Fruit fly (Drosophila melanogaster) whole organism, wandering third instar larva: ENCODE data around the gene RagA-B.

Experiments used
- Abd-B ChIP-seq: fragments of >200 bp; optimal IDR thresholded peaks from 2 replicates; lab custom pipeline; 2017; ENCODE audit warnings: missing biosample characterization, missing genetic modification characterization
- CG9705 ChIP-seq: fragments of 200-800 bp; sonication (Bioruptor generic); optimal IDR thresholded peaks from 2 replicates; lab custom pipeline; 2018; ENCODE audit warnings: missing biosample characterization, mild to moderate bottlenecking, missing genetic modification characterization
- Dfd ChIP-seq: fragments of >200 bp; optimal IDR thresholded peaks from 2 replicates; lab custom pipeline; 2017; ENCODE audit warnings: missing biosample characterization, missing genetic modification characterization
- Dif ChIP-seq: fragments of 200-275, 200-300 bp; sonication (Bioruptor generic); optimal IDR thresholded peaks from 2 replicates; lab custom pipeline; 2018; ENCODE audit warnings: missing biosample characterization, missing genetic modification characterization; ENCODE audit not compliant: partially characterized antibody
- Hr83 ChIP-seq: fragments of 200-300 bp; sonication (Bioruptor generic); optimal IDR thresholded peaks from 2 replicates; lab custom pipeline; 2016; ENCODE audit warnings: missing biosample characterization, mild to moderate bottlenecking, missing genetic modification characterization, moderate library complexity; ENCODE audit not compliant: poor library complexity, severe bottlenecking
- Jra ChIP-seq: sonication (Bioruptor generic); optimal IDR thresholded peaks from 2 replicates; lab custom pipeline; 2016; ENCODE audit warnings: missing biosample characterization, missing genetic modification characterization
- Mio ChIP-seq: sonication (Bioruptor generic); optimal IDR thresholded peaks from 2 replicates; lab custom pipeline; 2016; ENCODE audit warnings: missing biosample characterization, missing genetic modification characterization
- Myc ChIP-seq: fragments of >200 bp; optimal IDR thresholded peaks from 2 replicates; lab custom pipeline; 2017
- N ChIP-seq: fragments of >200 bp; optimal IDR thresholded peaks from 2 replicates; lab custom pipeline; 2018; ENCODE audit warnings: missing biosample characterization, missing external identifiers, missing genetic modification characterization
- OdsH ChIP-seq: fragments of 200-800 bp; sonication (Bioruptor generic); optimal IDR thresholded peaks from 2 replicates; lab custom pipeline; 2016; ENCODE audit warnings: missing biosample characterization, mild to moderate bottlenecking, missing genetic modification characterization
- Rel ChIP-seq, 2 experiments: fragments of 200-800 bp; sonication (Bioruptor generic) in 1 of 2; optimal IDR thresholded peaks; 2 replicates in 1 of 2; 3 replicates in 1 of 2; lab custom pipeline; 2016 to 2019; ENCODE audit warnings: mild to moderate bottlenecking in 2 of 2, missing biosample characterization in 2 of 2, missing genetic modification characterization in 2 of 2, moderate library complexity in 1 of 2
- Sp1 ChIP-seq: fragments of 200-800 bp; sonication (Bioruptor generic); optimal IDR thresholded peaks from 3 replicates; lab custom pipeline; 2019; ENCODE audit warnings: missing biosample characterization, mild to moderate bottlenecking, missing genetic modification characterization, moderate library complexity
- Vsx2 ChIP-seq: fragments of 200-300, 225-300 bp; sonication (Bioruptor generic); optimal IDR thresholded peaks from 2 replicates; lab custom pipeline; 2018; ENCODE audit warnings: missing biosample characterization, missing genetic modification characterization; ENCODE audit not compliant: partially characterized antibody
- br ChIP-seq: fragments of 200-800 bp; sonication (Bioruptor generic); optimal IDR thresholded peaks from 2 replicates; lab custom pipeline; 2016; ENCODE audit warnings: missing biosample characterization, missing genetic modification characterization
- dl ChIP-seq, 2 experiments: fragments of 175-275, 200-275 bp in 1 of 2; fragments of 200-275 bp in 1 of 2; sonication (Bioruptor generic); optimal IDR thresholded peaks; lab custom pipeline; 2018; ENCODE audit warnings: mild to moderate bottlenecking in 2 of 2, missing biosample characterization in 2 of 2, missing genetic modification characterization in 2 of 2, moderate library complexity in 2 of 2; ENCODE audit not compliant: partially characterized antibody in 2 of 2, insufficient read depth in 1 of 2
- dmrt93B ChIP-seq: fragments of 200-800 bp; sonication (Bioruptor generic); optimal IDR thresholded peaks from 2 replicates; lab custom pipeline; 2018; ENCODE audit warnings: missing biosample characterization, mild to moderate bottlenecking, missing genetic modification characterization
- dsf ChIP-seq: sonication (Bioruptor generic); optimal IDR thresholded peaks from 2 replicates; lab custom pipeline; 2016; ENCODE audit warnings: missing biosample characterization, missing genetic modification characterization, borderline replicate concordance
- ey ChIP-seq: fragments of 200-800 bp; sonication (Bioruptor generic); optimal IDR thresholded peaks from 2 replicates; lab custom pipeline; 2016; ENCODE audit warnings: missing biosample characterization, missing genetic modification characterization
- foxo ChIP-seq, 2 experiments: fragments of 200-800 bp; sonication (Bioruptor generic); optimal IDR thresholded peaks; 2 replicates in 1 of 2; 3 replicates in 1 of 2; lab custom pipeline; 2016 to 2017; ENCODE audit warnings: missing biosample characterization in 2 of 2, missing genetic modification characterization in 2 of 2
- fru ChIP-seq: fragments of 200-800 bp; sonication (Bioruptor generic); optimal IDR thresholded peaks from 3 replicates; lab custom pipeline; 2016; ENCODE audit warnings: missing biosample characterization, mild to moderate bottlenecking, missing genetic modification characterization
- jim ChIP-seq: fragments of 175-275, 200-325 bp; sonication (Bioruptor generic); optimal IDR thresholded peaks from 2 replicates; lab custom pipeline; 2016; ENCODE audit warnings: missing biosample characterization, mild to moderate bottlenecking, missing genetic modification characterization
- lola ChIP-seq: fragments of >200 bp; optimal IDR thresholded peaks from 2 replicates; lab custom pipeline; 2017; ENCODE audit warnings: missing biosample characterization, missing genetic modification characterization
- pan ChIP-seq: fragments of >200 bp; optimal IDR thresholded peaks from 2 replicates; lab custom pipeline; 2017
- psq ChIP-seq: fragments of 200-800 bp; sonication (Bioruptor generic); optimal IDR thresholded peaks from 3 replicates; lab custom pipeline; 2017; ENCODE audit warnings: missing biosample characterization, mild to moderate bottlenecking, missing genetic modification characterization, moderate library complexity
- rgr ChIP-seq: fragments of 200-800 bp; sonication (Bioruptor generic); optimal IDR thresholded peaks from 3 replicates; lab custom pipeline; 2016; ENCODE audit warnings: missing biosample characterization, mild to moderate bottlenecking, missing genetic modification characterization
- sage ChIP-seq: fragments of 200-800 bp; sonication (Bioruptor generic); optimal IDR thresholded peaks from 2 replicates; lab custom pipeline; 2016; ENCODE audit warnings: missing biosample characterization, mild to moderate bottlenecking, missing genetic modification characterization
- sv ChIP-seq: fragments of 200-800 bp; sonication (Bioruptor generic); optimal IDR thresholded peaks from 3 replicates; lab custom pipeline; 2016; ENCODE audit warnings: missing biosample characterization, missing genetic modification characterization
- tai ChIP-seq: sonication (Bioruptor generic); optimal IDR thresholded peaks from 2 replicates; lab custom pipeline; 2016; ENCODE audit warnings: missing biosample characterization, missing genetic modification characterization

RagA-B gene

DNA sequence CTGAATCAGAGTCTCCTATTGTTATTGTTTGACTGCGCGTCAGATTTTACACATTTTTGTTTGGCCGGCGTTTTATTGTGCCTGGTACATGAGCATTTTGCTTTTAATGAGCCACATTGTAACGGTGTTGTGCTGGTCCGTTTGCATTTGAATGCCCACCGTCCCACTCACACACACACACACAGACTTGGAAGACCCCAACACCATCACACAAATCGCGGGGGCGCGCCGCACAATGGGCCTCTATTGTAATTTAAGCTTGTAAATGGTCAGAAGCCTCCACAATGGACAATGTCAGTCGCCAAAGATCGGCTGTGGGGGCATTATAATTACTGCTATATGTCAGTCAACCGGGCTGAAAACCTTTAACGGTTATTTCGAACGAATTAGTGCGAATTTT is 27.8 kb downstream of the RagA-B start:
- TF ChIP-seq pan (lab: Kevin White, UChicago) (no peak), Hr83 (no peak)

DNA sequence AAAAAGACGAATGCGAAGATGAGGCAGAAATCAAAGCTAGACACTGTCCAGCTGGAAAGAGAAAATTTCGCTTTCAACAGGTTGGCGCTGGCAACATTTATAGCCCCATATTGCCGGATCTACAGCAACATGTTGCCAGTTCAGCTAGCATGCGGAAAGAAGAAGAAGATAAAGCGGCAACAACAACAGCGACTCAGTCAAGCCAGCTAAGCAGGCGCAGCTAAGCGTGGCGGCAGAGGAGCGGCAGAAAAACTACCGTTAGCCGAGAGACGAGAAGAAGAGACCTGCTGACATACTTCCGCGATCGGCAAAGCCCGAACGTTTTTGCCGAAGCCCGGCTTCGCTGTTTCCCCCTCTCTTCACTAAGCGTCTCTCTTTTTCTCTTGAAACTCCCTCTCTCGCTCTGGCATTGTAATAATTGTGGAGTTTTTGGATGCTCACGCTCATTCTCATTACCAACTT is 28.7 kb downstream of the RagA-B start:
- TF ChIP-seq br (GFP tag; lab: Kevin White, UChicago) (no peak), dl (GFP tag; optimal IDR thresholded peaks at IDR 0.05; lab: Kevin White, UChicago; ENCODE audit: insufficient read depth in 1 of 2, partially characterized antibody in 2 of 2) (no peak), Sp1 (GFP tag; lab: Kevin White, UChicago) (no peak), fru (GFP tag; lab: Kevin White, UChicago) (no peak), Mio (GFP tag; lab: Kevin White, UChicago) (no peak), sage (no peak), dsf (GFP tag; lab: Kevin White, UChicago) (no peak), sv (GFP tag; lab: Kevin White, UChicago) (no peak), CG9705 (no peak), jim (GFP tag; lab: Kevin White, UChicago) (no peak), pan (lab: Kevin White, UChicago) (no peak), Dif (GFP tag; lab: Kevin White, UChicago) (no peak), Hr83 (no peak), Myc (lab: Kevin White, UChicago) (no peak), ey (no peak), tai (GFP tag; lab: Kevin White, UChicago) (no peak), dmrt93B (GFP tag; lab: Kevin White, UChicago) (no peak), psq (GFP tag; lab: Kevin White, UChicago) (no peak)

DNA sequence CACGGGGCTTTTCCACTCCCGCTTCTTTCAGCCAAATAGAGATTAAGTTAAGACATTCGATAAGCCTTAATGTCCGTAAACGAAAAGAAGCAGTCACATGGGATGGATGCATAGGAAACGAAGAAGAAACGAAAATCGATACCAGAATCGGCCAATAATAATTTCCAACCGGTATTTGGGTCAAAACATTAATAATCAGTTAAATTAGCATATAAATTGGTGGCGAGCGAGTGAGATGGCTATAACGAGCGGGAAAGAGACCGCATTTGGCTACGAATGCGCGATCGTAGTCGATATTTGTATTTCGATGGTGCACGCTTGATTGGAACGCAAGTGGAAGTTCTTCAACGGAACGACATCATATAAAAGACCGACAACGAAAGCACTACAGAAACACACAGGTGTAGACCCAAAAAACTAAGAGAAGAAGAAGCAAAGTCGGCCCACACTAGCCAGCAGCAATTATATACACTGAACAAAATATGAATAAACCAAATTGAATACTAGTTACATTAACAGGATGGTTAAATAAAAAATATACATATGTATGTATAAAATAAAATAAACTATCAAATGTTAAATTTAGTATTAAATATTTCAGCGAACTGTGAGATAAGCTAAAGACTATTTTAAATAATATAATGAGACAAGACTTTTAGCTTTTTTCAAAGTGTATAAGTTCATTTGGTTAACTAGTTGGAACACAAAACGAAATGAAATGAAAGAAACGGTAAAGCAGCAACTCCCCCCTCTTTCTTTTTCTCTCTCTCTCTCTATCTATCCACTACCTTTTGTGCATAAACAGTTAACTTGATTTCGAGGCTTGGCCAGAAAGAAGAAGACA is 29.4 kb downstream of the RagA-B start:
- no peak for TF ChIP-seq Vsx2 (GFP tag; lab: Kevin White, UChicago)
- TF ChIP-seq Abd-B, result no peak
- no peak for TF ChIP-seq foxo (GFP tag; optimal IDR thresholded peaks at IDR 0.05; lab: Kevin White, UChicago)
- no peak for TF ChIP-seq Rel (GFP tag; optimal IDR thresholded peaks at IDR 0.05; lab: Kevin White, UChicago)
- TF ChIP-seq Rel (tag; optimal IDR thresholded peaks at IDR 0.05; lab: Kevin White, UChicago), result no peak
- no peak for TF ChIP-seq Jra (GFP tag; lab: Kevin White, UChicago)

DNA sequence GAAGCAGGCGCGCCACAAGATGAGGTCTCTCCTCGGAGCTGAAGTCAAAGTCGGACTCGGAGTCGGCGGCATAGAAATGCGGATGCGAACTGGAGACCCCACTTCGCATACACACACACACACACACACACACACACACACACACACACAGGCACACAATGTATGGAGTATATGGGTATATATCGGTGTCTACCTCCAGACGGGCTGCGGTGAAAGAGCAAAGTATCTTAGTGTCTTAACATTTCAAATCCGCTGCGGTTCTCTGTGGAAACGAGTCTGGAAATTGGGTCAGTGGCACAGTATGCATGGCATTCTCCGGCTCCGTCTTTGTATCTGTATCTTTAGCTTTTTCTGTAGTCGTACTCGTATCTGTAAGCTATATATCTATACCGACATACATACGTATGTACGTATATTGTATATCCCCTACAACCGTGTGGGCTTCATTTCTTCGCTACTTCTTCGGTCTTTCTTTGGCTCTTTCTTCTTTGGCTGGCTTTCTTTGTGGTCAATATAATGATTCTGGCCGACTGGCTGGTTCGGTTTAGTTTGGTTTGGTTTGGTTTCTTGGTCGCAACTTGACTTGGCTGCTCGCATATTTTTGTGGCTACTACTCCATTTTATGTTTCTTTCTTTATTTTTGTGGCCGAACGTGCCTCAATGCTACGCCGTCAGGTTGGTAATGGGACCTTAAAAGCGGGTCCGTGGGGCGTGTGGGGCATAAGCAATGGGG is 34.6 kb downstream of the RagA-B start:
- no peak for TF ChIP-seq dmrt93B (GFP tag; lab: Kevin White, UChicago)
- peak; percentile 71 for TF ChIP-seq Dfd (GFP tag; lab: Kevin White, UChicago)
- TF ChIP-seq psq (GFP tag; lab: Kevin White, UChicago), result peak; percentile 56

DNA sequence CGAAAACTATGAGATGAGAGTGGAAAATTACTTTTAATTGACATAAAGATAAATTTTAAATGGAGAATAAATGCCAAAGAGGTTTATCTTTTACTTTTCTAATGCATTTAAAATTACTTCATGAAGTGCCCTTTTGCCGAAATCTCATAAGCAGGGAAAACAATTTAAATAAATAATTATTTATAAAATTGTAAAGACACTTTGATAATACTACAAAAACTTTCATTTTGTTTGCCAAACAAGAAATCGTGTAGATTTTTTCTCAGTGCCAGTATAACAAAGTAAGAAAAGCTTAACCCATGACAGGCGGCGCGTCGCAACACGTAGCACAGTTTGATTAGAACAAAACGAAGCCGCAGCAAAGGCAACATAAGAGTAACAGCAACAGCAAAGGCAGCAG is 35.3 kb downstream of the RagA-B start:
- TF ChIP-seq N (GFP tag; lab: Kevin White, UChicago) (no peak), rgr (GFP tag; lab: Kevin White, UChicago) (no peak), OdsH (no peak), lola (GFP tag; lab: Kevin White, UChicago) (no peak), Rel (GFP tag; optimal IDR thresholded peaks at IDR 0.05; lab: Kevin White, UChicago) (no peak), Rel (tag; optimal IDR thresholded peaks at IDR 0.05; lab: Kevin White, UChicago) (no peak), Abd-B (no peak)
